Worm (Caenorhabditis elegans) whole organism, late embryonic: ENCODE measurements around the gene F07C3.16.

Experiments
- ama-1 ChIP-seq: fragments of 150-350 bp; optimal IDR thresholded peaks from 2 replicates; lab custom pipeline; 2014
- ceh-19 ChIP-seq: fragments of 200-800 bp; sonication (Bioruptor generic); optimal IDR thresholded peaks from 2 replicates; lab custom pipeline; 2018; ENCODE audit warnings: mild to moderate bottlenecking, missing genetic modification characterization, missing compliant biosample characterization
- ceh-34 ChIP-seq: sonication (generic microtip); optimal IDR thresholded peaks from 2 replicates; lab custom pipeline; 2016; ENCODE audit warnings: mild to moderate bottlenecking, missing genetic modification characterization, missing compliant biosample characterization
- dve-1 ChIP-seq: sonication (generic microtip); optimal IDR thresholded peaks from 2 replicates; lab custom pipeline; 2017; ENCODE audit warnings: antibody characterized with exemption, mild to moderate bottlenecking, missing genetic modification characterization, missing compliant biosample characterization
- hlh-6 ChIP-seq: sonication (generic microtip); optimal IDR thresholded peaks from 2 replicates; lab custom pipeline; 2016; ENCODE audit warnings: missing genotype, missing genetic modification characterization, missing compliant biosample characterization
- npax-4 ChIP-seq: sonication (generic microtip); optimal IDR thresholded peaks from 2 replicates; lab custom pipeline; 2016; ENCODE audit warnings: missing genetic modification characterization, missing compliant biosample characterization

- TF ChIP-seq hlh-6 (tag; lab: Kevin White, UChicago) (no peak), ceh-34 (no peak), ceh-19 (GFP tag; lab: Kevin White, UChicago) (no peak), dve-1 (tag; lab: Kevin White, UChicago) (no peak), npax-4 (tag; lab: Kevin White, UChicago) (no peak), ama-1 (no peak)
Measured at ce11 chrV:9246260-9246659, 11.1 kb downstream of the F07C3.16 start, which contains the start of gene aat-2.
